Fruit fly (Drosophila melanogaster) whole organism, prepupa: Measurements from ENCODE around the gene pns.

Experiments
- Blimp-1 ChIP-seq: fragments of 200-800 bp; sonication (Bioruptor generic); optimal IDR thresholded peaks from 3 replicates; lab custom pipeline; 2017; ENCODE audit warnings: missing biosample characterization, missing genetic modification characterization, mild to moderate bottlenecking, moderate library complexity, missing genetic modification reagents
- CG10631 ChIP-seq: fragments of 200-800 bp; sonication (Bioruptor generic); optimal IDR thresholded peaks from 2 replicates; lab custom pipeline; 2016; ENCODE audit warnings: missing biosample characterization, missing genetic modification characterization
- CG10669 ChIP-seq: fragments of 200-800 bp; sonication (Bioruptor generic); optimal IDR thresholded peaks from 3 replicates; lab custom pipeline; 2018; ENCODE audit warnings: missing biosample characterization, mild to moderate bottlenecking, missing genetic modification characterization, moderate library complexity
- CG11294 ChIP-seq: fragments of 200-800 bp; sonication (Bioruptor generic); IDR thresholded peaks from 2 replicates; pipeline ENCODE4 v1.3.6; 2022; ENCODE audit warnings: missing biosample characterization, missing genetic modification characterization
- CG11762 ChIP-seq: fragments of 200-800 bp; sonication (Bioruptor generic); optimal IDR thresholded peaks from 3 replicates; lab custom pipeline; 2016; ENCODE audit warnings: missing biosample characterization, missing genetic modification characterization; ENCODE audit not compliant: insufficient read depth
- CG11902 ChIP-seq: fragments of 200-800 bp; sonication (Bioruptor generic); optimal IDR thresholded peaks from 3 replicates; lab custom pipeline; 2016; ENCODE audit warnings: missing biosample characterization, missing genetic modification characterization
- CG15336 ChIP-seq: fragments of 200-800 bp; sonication (Bioruptor generic); IDR thresholded peaks from 2 replicates; pipeline ENCODE4 v1.3.6; 2022; ENCODE audit warnings: missing biosample characterization, missing genetic modification characterization
- CG1621 ChIP-seq: fragments of 200-800 bp; sonication (Bioruptor generic); optimal IDR thresholded peaks from 3 replicates; lab custom pipeline; 2018; ENCODE audit warnings: missing biosample characterization, mild to moderate bottlenecking, missing genetic modification characterization
- CG31627 ChIP-seq: fragments of 200-800 bp; sonication (Bioruptor generic); optimal IDR thresholded peaks from 3 replicates; lab custom pipeline; 2016; ENCODE audit warnings: missing biosample characterization, missing genetic modification characterization
- CG32006 ChIP-seq: fragments of 200-800 bp; sonication (Bioruptor generic); optimal IDR thresholded peaks from 3 replicates; lab custom pipeline; 2017; ENCODE audit warnings: missing biosample characterization, mild to moderate bottlenecking, missing genetic modification characterization
- CG4318 ChIP-seq: fragments of 200-800 bp; sonication (Bioruptor generic); optimal IDR thresholded peaks from 3 replicates; lab custom pipeline; 2017; ENCODE audit warnings: missing biosample characterization, mild to moderate bottlenecking, missing genetic modification characterization
- CG6163 ChIP-seq: fragments of 200-800 bp; sonication (Bioruptor generic); IDR thresholded peaks from 3 replicates; pipeline ENCODE4 v1.3.6; 2022; ENCODE audit warnings: missing biosample characterization, missing genetic modification characterization
- CG6276 ChIP-seq: fragments of 200-800 bp; sonication (Bioruptor generic); optimal IDR thresholded peaks from 2 replicates; lab custom pipeline; 2017; ENCODE audit warnings: missing biosample characterization, mild to moderate bottlenecking, missing genetic modification characterization
- CG6792 ChIP-seq: fragments of 200-800 bp; sonication (Bioruptor generic); optimal IDR thresholded peaks from 3 replicates; lab custom pipeline; 2016; ENCODE audit warnings: missing biosample characterization, missing genetic modification characterization
- CG6808 ChIP-seq: fragments of 200-800 bp; sonication (Bioruptor generic); optimal IDR thresholded peaks from 3 replicates; lab custom pipeline; 2017; ENCODE audit warnings: missing biosample characterization, missing genetic modification characterization, mild to moderate bottlenecking, moderate library complexity, missing genetic modification reagents
- CG6854 ChIP-seq: fragments of 200-800 bp; sonication (Bioruptor generic); optimal IDR thresholded peaks from 2 replicates; lab custom pipeline; 2017; ENCODE audit warnings: missing biosample characterization, mild to moderate bottlenecking, missing genetic modification characterization
- CG8632 ChIP-seq: fragments of 200-800 bp; sonication (Bioruptor generic); optimal IDR thresholded peaks from 3 replicates; lab custom pipeline; 2016; ENCODE audit warnings: missing biosample characterization, missing genetic modification characterization
- CG9139 ChIP-seq: fragments of 200-800 bp; sonication (Bioruptor generic); optimal IDR thresholded peaks from 3 replicates; lab custom pipeline; 2017; ENCODE audit warnings: missing biosample characterization, mild to moderate bottlenecking, missing genetic modification characterization
- Eip75B ChIP-seq: fragments of 200-800 bp; sonication (Bioruptor generic); optimal IDR thresholded peaks from 3 replicates; lab custom pipeline; 2016; ENCODE audit warnings: missing biosample characterization, missing genetic modification characterization
- Eip78C ChIP-seq: fragments of 200-800 bp; sonication (Bioruptor generic); peaks from one replicate; lab custom pipeline; 2016; ENCODE audit warnings: missing biosample characterization, missing genetic modification characterization
- Ets21C ChIP-seq: fragments of 200-800 bp; sonication (Bioruptor generic); optimal IDR thresholded peaks from 3 replicates; lab custom pipeline; 2016; ENCODE audit warnings: missing biosample characterization, missing genetic modification characterization
- Gug ChIP-seq: fragments of 200-800 bp; sonication (Bioruptor generic); IDR thresholded peaks from 2 replicates; pipeline ENCODE4 v1.3.6; 2022; ENCODE audit warnings: missing biosample characterization, missing genetic modification characterization
- Hr38 ChIP-seq: sonication (Bioruptor generic); optimal IDR thresholded peaks from 2 replicates; lab custom pipeline; 2016; ENCODE audit warnings: missing biosample characterization, missing genetic modification characterization
- Hr39 ChIP-seq: fragments of 200-800 bp; sonication (Bioruptor generic); optimal IDR thresholded peaks from 2 replicates; lab custom pipeline; 2016; ENCODE audit warnings: missing biosample characterization, missing genetic modification characterization
- Hr4 ChIP-seq: fragments of 200-800 bp; sonication (Bioruptor generic); optimal IDR thresholded peaks from 3 replicates; lab custom pipeline; 2016; ENCODE audit warnings: missing biosample characterization, missing genetic modification characterization
- Lpt ChIP-seq: fragments of 200-800 bp; sonication (Bioruptor generic); optimal IDR thresholded peaks from 3 replicates; lab custom pipeline; 2016; ENCODE audit warnings: missing biosample characterization, missing genetic modification characterization
- Met ChIP-seq: fragments of 200-800 bp; sonication (Bioruptor generic); optimal IDR thresholded peaks from 3 replicates; lab custom pipeline; 2016; ENCODE audit warnings: missing biosample characterization, missing genetic modification characterization
- Smox ChIP-seq: fragments of 200-800 bp; sonication (Bioruptor generic); optimal IDR thresholded peaks from 3 replicates; lab custom pipeline; 2016; ENCODE audit warnings: missing biosample characterization, missing genetic modification characterization
- Sox14 ChIP-seq: fragments of 200-800 bp; sonication (Bioruptor generic); optimal IDR thresholded peaks from 3 replicates; lab custom pipeline; 2016; ENCODE audit warnings: missing biosample characterization, missing genetic modification characterization
- Sox15 ChIP-seq: fragments of 200-800 bp; sonication (Bioruptor generic); optimal IDR thresholded peaks from 3 replicates; lab custom pipeline; 2016; ENCODE audit warnings: missing biosample characterization, missing genetic modification characterization
- achi ChIP-seq: fragments of 200-800 bp; sonication (Bioruptor generic); optimal IDR thresholded peaks from 3 replicates; lab custom pipeline; 2016; ENCODE audit warnings: missing biosample characterization, missing genetic modification characterization
- acj6 ChIP-seq: fragments of 200-800 bp; sonication (Bioruptor generic); optimal IDR thresholded peaks from 3 replicates; lab custom pipeline; 2016; ENCODE audit warnings: missing biosample characterization, missing genetic modification characterization
- dac ChIP-seq: fragments of 200-800 bp; sonication (Bioruptor generic); optimal IDR thresholded peaks from 2 replicates; lab custom pipeline; 2017; ENCODE audit warnings: missing biosample characterization, mild to moderate bottlenecking, missing genetic modification characterization
- eg ChIP-seq: fragments of 200-800 bp; sonication (Bioruptor generic); IDR thresholded peaks from 3 replicates; pipeline ENCODE4 v1.3.6; 2022; ENCODE audit warnings: missing biosample characterization, missing genetic modification characterization
- esn ChIP-seq: fragments of 200-800 bp; sonication (Bioruptor generic); optimal IDR thresholded peaks from 2 replicates; lab custom pipeline; 2016; ENCODE audit warnings: missing biosample characterization, mild to moderate bottlenecking, missing genetic modification characterization, moderate library complexity
- fd85E ChIP-seq: fragments of 200-800 bp; sonication (Bioruptor generic); optimal IDR thresholded peaks from 3 replicates; lab custom pipeline; 2016; ENCODE audit warnings: missing biosample characterization, missing genetic modification characterization
- fkh ChIP-seq: fragments of 200-800 bp; sonication (Bioruptor generic); optimal IDR thresholded peaks from 3 replicates; lab custom pipeline; 2017; ENCODE audit warnings: missing biosample characterization, mild to moderate bottlenecking, missing genetic modification characterization, moderate library complexity
- lz ChIP-seq: fragments of 200-800 bp; sonication (Bioruptor generic); optimal IDR thresholded peaks from 3 replicates; lab custom pipeline; 2016; ENCODE audit warnings: missing biosample characterization, missing genetic modification characterization
- pdm3 ChIP-seq: fragments of 200-800 bp; sonication (Bioruptor generic); optimal IDR thresholded peaks from 3 replicates; lab custom pipeline; 2016; ENCODE audit warnings: missing biosample characterization, missing genetic modification characterization
- spab ChIP-seq: fragments of 200-800 bp; sonication (Bioruptor generic); optimal IDR thresholded peaks from 2 replicates; lab custom pipeline; 2017; ENCODE audit warnings: missing biosample characterization, mild to moderate bottlenecking, missing genetic modification characterization, missing genetic modification reagents
- svp ChIP-seq: fragments of 200-800 bp; sonication (Bioruptor generic); peaks from one replicate; lab custom pipeline; 2016; ENCODE audit warnings: missing biosample characterization, missing genetic modification characterization
- vri ChIP-seq: fragments of 200-800 bp; sonication (Bioruptor generic); optimal IDR thresholded peaks from 3 replicates; lab custom pipeline; 2016; ENCODE audit warnings: missing biosample characterization, mild to moderate bottlenecking, missing genetic modification characterization

pns gene

dm6 chr3L:1495803-1496202, 41.1 kb upstream of the pns start (continued):
- no peak for TF ChIP-seq Hr39

- no peak for TF ChIP-seq Hr38
- TF ChIP-seq CG10669 (GFP tag; lab: Kevin White, UChicago) = no peak
- TF ChIP-seq Blimp-1 (GFP tag; lab: Kevin White, UChicago) = no peak
- TF ChIP-seq svp = no peak
- peak; percentile 82 for TF ChIP-seq Sox14
Measured at dm6 chr3L:1496408-1496807, 40.5 kb upstream of the pns start, which contains the start of gene CG12084. CG12084 (minus strand) TSS chr3L:1496643.

dm6 chr3L:1502086-1502893, 34.6 kb upstream of the pns start, which contains the start of the genes hfp and Psa:
hfp (minus strand) TSS chr3L:1502590.
Psa (plus strand) TSS chr3L:1502843.
- TF ChIP-seq Eip78C (GFP tag; lab: Kevin White, UChicago) (no peak), fkh (peak; percentile 46), CG11762 (GFP tag; lab: Kevin White, UChicago) (no peak), Lpt (GFP tag; lab: Kevin White, UChicago) (no peak), svp (peak; percentile 85), CG10631 (GFP tag; lab: Kevin White, UChicago) (no peak)

- TF ChIP-seq dac (peak; percentile 65), CG4318 (GFP tag; lab: Kevin White, UChicago) (peak; percentile 81), fd85E (no peak), CG6163 (GFP tag; lab: Robert Waterston, UW) (0 out of 3 replicates have a peak, but pooled peaks have one; percentile 26), eg (GFP tag; lab: Robert Waterston, UW) (peak; percentile 82), vri (GFP tag; lab: Kevin White, UChicago) (no peak), CG11762 (GFP tag; lab: Kevin White, UChicago) (peak; percentile 48), Eip75B (GFP tag; lab: Kevin White, UChicago) (peak; percentile 50), Lpt (GFP tag; lab: Kevin White, UChicago) (peak; percentile 68), lz (GFP tag; lab: Kevin White, UChicago) (peak; percentile 47), CG11294 (peak; percentile 46; the same call in 1 of the 2 replicates), Hr39 (peak; percentile 69), CG8632 (GFP tag; lab: Kevin White, UChicago) (peak; percentile 27), Ets21C (GFP tag; lab: Kevin White, UChicago) (peak; percentile 25), CG6808 (peak; percentile 63), esn (GFP tag; lab: Kevin White, UChicago) (peak; percentile 67), pdm3 (GFP tag; lab: Kevin White, UChicago) (peak; percentile 69), CG9139 (GFP tag; lab: Kevin White, UChicago) (no peak), CG6854 (peak; percentile 0), CG32006 (GFP tag; lab: Kevin White, UChicago) (peak; percentile 94), spab (peak; percentile 6), svp (peak; percentile 60), acj6 (GFP tag; lab: Kevin White, UChicago) (peak; percentile 65), CG6276 (GFP tag; lab: Kevin White, UChicago) (peak; percentile 83), Sox14 (peak; percentile 70), Sox15 (GFP tag; lab: Kevin White, UChicago) (peak; percentile 20), CG15336 (GFP tag; lab: Robert Waterston, UW) (peak; percentile 81), CG10669 (GFP tag; lab: Kevin White, UChicago) (peak; percentile 51), CG31627 (peak; percentile 63), achi (GFP tag; lab: Kevin White, UChicago) (peak; percentile 73), CG1621 (tag; lab: Kevin White, UChicago) (no peak), Blimp-1 (GFP tag; lab: Kevin White, UChicago) (no peak), Met (GFP tag; lab: Kevin White, UChicago) (peak; percentile 64), Eip78C (GFP tag; lab: Kevin White, UChicago) (peak; percentile 81), Hr4 (GFP tag; lab: Kevin White, UChicago) (peak; percentile 92), CG11902 (GFP tag; lab: Kevin White, UChicago) (peak; percentile 2), Gug (GFP tag; lab: Robert Waterston, UW) (peak; percentile 55), Smox (GFP tag; lab: Kevin White, UChicago) (peak; percentile 53), CG6792 (GFP tag; lab: Kevin White, UChicago) (peak; percentile 46)
Measured at dm6 chr3L:1515820-1516540, 21.0 kb upstream of the pns start.
